Fruit fly (Drosophila melanogaster): ENCODE measurements around the gene Stt3A.

Stt3A gene

DNA sequence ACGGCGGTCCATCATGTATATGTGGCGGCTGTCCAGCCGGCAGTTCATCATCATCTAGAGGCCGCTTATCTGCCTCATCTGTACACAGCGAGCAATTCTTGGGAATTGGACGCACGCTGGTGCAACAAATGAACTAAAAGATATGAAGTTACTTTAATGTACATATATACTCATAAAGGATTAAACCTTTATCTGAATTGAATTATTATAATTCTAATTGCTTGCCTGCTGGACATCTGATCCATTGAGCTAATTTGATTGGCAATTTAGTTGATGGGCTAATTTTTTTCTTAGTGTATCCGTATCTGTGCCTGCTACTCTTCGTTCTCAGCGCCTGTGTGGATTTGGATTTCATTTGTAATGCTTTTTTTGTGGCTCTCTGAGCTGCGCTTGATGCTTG lies 19.2 kb upstream of the Stt3A start (continued):
- TF ChIP-seq CG7372 (GFP tag; IDR thresholded peaks at IDR 0.05) (no peak), CG3407 (GFP tag; optimal IDR thresholded peaks at IDR 0.05) (no peak), Meics (GFP tag; optimal IDR thresholded peaks at IDR 0.05) (no peak), CTCF (GFP tag; optimal IDR thresholded peaks at IDR 0.05) (no peak), Drgx (GFP tag; IDR thresholded peaks at IDR 0.05) (peak; percentile 88), Dad (GFP tag; optimal IDR thresholded peaks at IDR 0.05) (no peak), Lim3 (GFP tag; IDR thresholded peaks at IDR 0.05) (no peak), gem (tag; optimal IDR thresholded peaks at IDR 0.05) (peak; percentile 42), cas (GFP tag; IDR thresholded peaks at IDR 0.05) (no peak), CG11093 (GFP tag; IDR thresholded peaks at IDR 0.05) (no peak), sd (tag; optimal IDR thresholded peaks at IDR 0.05) (no peak), Six4 (GFP tag; optimal IDR thresholded peaks at IDR 0.05) (no peak), Fer2 (tag; optimal IDR thresholded peaks at IDR 0.05) (no peak), ara (GFP tag; IDR thresholded peaks at IDR 0.05) (no peak), fu2 (GFP tag; optimal IDR thresholded peaks at IDR 0.05) (no peak), tio (GFP tag; optimal IDR thresholded peaks at IDR 0.05) (peak; percentile 13), fd96Cb (tag; optimal IDR thresholded peaks at IDR 0.05) (peak; percentile 13), ssp (GFP tag; IDR thresholded peaks at IDR 0.05) (no peak), lab (GFP tag; optimal IDR thresholded peaks at IDR 0.05) (peak; percentile 20), CG3847 (GFP tag; IDR thresholded peaks at IDR 0.05) (no peak), sisA (GFP tag; IDR thresholded peaks at IDR 0.05) (no peak), sens (GFP tag) (peak; percentile 49), Sin3A (optimal IDR thresholded peaks at IDR 0.05) (no peak), HLH4C (GFP tag; IDR thresholded peaks at IDR 0.05; ENCODE audit: partially characterized antibody) (no peak), Kr (GFP tag; optimal IDR thresholded peaks at IDR 0.05) (no peak), HmgZ (tag; optimal IDR thresholded peaks at IDR 0.05) (no peak), dmrt99B (tag; optimal IDR thresholded peaks at IDR 0.05) (peak; percentile 35), Pdp1 (GFP tag; optimal IDR thresholded peaks at IDR 0.05) (no peak), dpn (GFP tag; optimal IDR thresholded peaks at IDR 0.05) (peak in 1 of 2 experiments; percentile 23), CG11504 (tag; optimal IDR thresholded peaks at IDR 0.05) (peak; percentile 37), Mad (GFP tag; optimal IDR thresholded peaks at IDR 0.05) (no peak), corto (GFP tag; optimal IDR thresholded peaks at IDR 0.05) (peak; percentile 80), crc (GFP tag; optimal IDR thresholded peaks at IDR 0.05) (no peak), CG16863 (GFP tag; optimal IDR thresholded peaks at IDR 0.05) (no peak), CG10431 (GFP tag; optimal IDR thresholded peaks at IDR 0.05) (no peak), ken (GFP tag; IDR thresholded peaks at IDR 0.05) (no peak), Oaz (GFP tag; IDR thresholded peaks at IDR 0.05) (no peak), toy (GFP tag; IDR thresholded peaks at IDR 0.05) (no peak), CG18599 (GFP tag; optimal IDR thresholded peaks at IDR 0.05) (peak; percentile 39), pfk (GFP tag; optimal IDR thresholded peaks at IDR 0.05) (no peak), Xrp1 (GFP tag; IDR thresholded peaks at IDR 0.05) (peak; percentile 39; the same call in 1 of the 2 replicates), CG10267 (tag; optimal IDR thresholded peaks at IDR 0.05) (peak; percentile 14), CG6254 (GFP tag; optimal IDR thresholded peaks at IDR 0.05) (no peak), CG17359 (tag; optimal IDR thresholded peaks at IDR 0.05) (peak; percentile 12), CG17361 (GFP tag; IDR thresholded peaks at IDR 0.05) (0 out of 3 replicates have a peak, but pooled peaks have one; percentile 19), Elba2 (GFP tag; optimal IDR thresholded peaks at IDR 0.05) (no peak), CG4820 (GFP tag; optimal IDR thresholded peaks at IDR 0.05) (no peak), pho (GFP tag; optimal IDR thresholded peaks at IDR 0.05) (no peak), CG42726 (GFP tag; IDR thresholded peaks at IDR 0.05; ENCODE audit: partially characterized antibody) (no peak), Sox100B (GFP tag; optimal IDR thresholded peaks at IDR 0.05) (no peak), pan (optimal IDR thresholded peaks at IDR 0.05) (no peak), pan (GFP tag; optimal IDR thresholded peaks at IDR 0.05 in 1 of 2, IDR thresholded peaks at IDR 0.05 in 1 of 2) (no peak), CG10209 (GFP tag; optimal IDR thresholded peaks at IDR 0.05) (no peak)
